Fruit fly (Drosophila melanogaster) whole organism, embryonic: ENCODE results near the gene CG10761.

Experiments
- Adf1 ChIP-seq: fragments of 200-800 bp; sonication (Bioruptor generic); IDR thresholded peaks from 2 replicates; pipeline ENCODE4 v1.3.6; 2022; ENCODE audit warnings: missing biosample characterization, missing genetic modification characterization
- Bgb ChIP-seq: fragments of 200-800 bp; sonication (Bioruptor generic); IDR thresholded peaks from 2 replicates; pipeline ENCODE4 v1.3.6; 2022; ENCODE audit warnings: missing biosample characterization, missing genetic modification characterization; ENCODE audit not compliant: partially characterized antibody
- CG10366 ChIP-seq: fragments of 200-800 bp; sonication (Bioruptor generic); IDR thresholded peaks from 2 replicates; pipeline ENCODE4 v1.3.6; 2022; ENCODE audit warnings: missing biosample characterization, missing genetic modification characterization
- CG11560 ChIP-seq: fragments of 200-800 bp; sonication (Bioruptor generic); IDR thresholded peaks from 3 replicates; pipeline ENCODE4 v1.3.6; 2022; ENCODE audit warnings: missing biosample characterization, missing genetic modification characterization
- CG12769 ChIP-seq: fragments of 200-800 bp; sonication (Bioruptor generic); optimal IDR thresholded peaks from 2 replicates; lab custom pipeline; 2019; ENCODE audit warnings: missing biosample characterization, mild to moderate bottlenecking, missing genetic modification characterization, moderate library complexity
- CG13123 ChIP-seq: fragments of 200-800 bp; sonication (Bioruptor generic); optimal IDR thresholded peaks from 2 replicates; lab custom pipeline; 2016; ENCODE audit warnings: missing biosample characterization, missing genetic modification characterization
- CG14667 ChIP-seq: fragments of 200-800 bp; sonication (Bioruptor generic); IDR thresholded peaks from 2 replicates; pipeline ENCODE4 v1.3.6; 2022; ENCODE audit warnings: missing biosample characterization, missing genetic modification characterization
- CG15601 ChIP-seq: fragments of 200-800 bp; sonication (Bioruptor generic); optimal IDR thresholded peaks from 3 replicates; lab custom pipeline; 2019; ENCODE audit warnings: missing biosample characterization, mild to moderate bottlenecking, missing genetic modification characterization, moderate library complexity
- CG15696 ChIP-seq: fragments of 200-800 bp; sonication (Bioruptor generic); optimal IDR thresholded peaks from 2 replicates; lab custom pipeline; 2019; ENCODE audit warnings: missing biosample characterization, mild to moderate bottlenecking, missing genetic modification characterization, moderate library complexity
- CG1602 ChIP-seq: fragments of 200-800 bp; sonication (Bioruptor generic); optimal IDR thresholded peaks from 3 replicates; lab custom pipeline; 2016; ENCODE audit warnings: missing biosample characterization, missing genetic modification characterization
- CG17568 ChIP-seq: fragments of 200-800 bp; sonication (Bioruptor generic); optimal IDR thresholded peaks from 2 replicates; lab custom pipeline; 2018; ENCODE audit warnings: missing biosample characterization, mild to moderate bottlenecking, missing genetic modification characterization, moderate library complexity
- CG2202 ChIP-seq: fragments of 200-800 bp; sonication (Bioruptor generic); optimal IDR thresholded peaks from 2 replicates; lab custom pipeline; 2018; ENCODE audit warnings: missing biosample characterization, mild to moderate bottlenecking, missing genetic modification characterization
- CG2889 ChIP-seq: fragments of 200-800 bp; sonication (Bioruptor generic); IDR thresholded peaks from 3 replicates; pipeline ENCODE4 v1.3.6; 2022; ENCODE audit warnings: missing biosample characterization, missing genetic modification characterization
- CG3281 ChIP-seq: fragments of 200-800 bp; sonication (Bioruptor generic); optimal IDR thresholded peaks from 3 replicates; lab custom pipeline; 2017; ENCODE audit warnings: missing biosample characterization, mild to moderate bottlenecking, missing genetic modification characterization
- CG3847 ChIP-seq: fragments of 200-800 bp; sonication (Bioruptor generic); IDR thresholded peaks from 2 replicates; pipeline ENCODE4 v1.3.6; 2022; ENCODE audit warnings: missing biosample characterization, missing genetic modification characterization
- CG43689 ChIP-seq: fragments of 200-800 bp; sonication (Bioruptor generic); IDR thresholded peaks from 2 replicates; pipeline ENCODE4 v1.3.6; 2022; ENCODE audit warnings: missing biosample characterization, missing genetic modification characterization
- CG9797 ChIP-seq: fragments of 200-800 bp; sonication (Bioruptor generic); optimal IDR thresholded peaks from 3 replicates; lab custom pipeline; 2018; ENCODE audit warnings: missing biosample characterization, mild to moderate bottlenecking, missing genetic modification characterization
- CG9932 ChIP-seq: fragments of 200-800 bp; sonication (Bioruptor generic); IDR thresholded peaks from 2 replicates; pipeline ENCODE4 v1.3.6; 2022; ENCODE audit warnings: missing biosample characterization, missing genetic modification characterization
- CTCF ChIP-seq: fragments of 200-800 bp; sonication (Bioruptor generic); optimal IDR thresholded peaks from 2 replicates; lab custom pipeline; 2017; ENCODE audit warnings: missing biosample characterization, mild to moderate bottlenecking, missing genetic modification characterization, moderate library complexity
- Camta ChIP-seq: fragments of 200-800 bp; sonication (Bioruptor generic); optimal IDR thresholded peaks from 2 replicates; lab custom pipeline; 2016; ENCODE audit warnings: missing biosample characterization, missing genetic modification characterization
- CoRest ChIP-seq: fragments of 200-800 bp; sonication (Bioruptor generic); optimal IDR thresholded peaks from 3 replicates; lab custom pipeline; 2018; ENCODE audit warnings: missing biosample characterization, mild to moderate bottlenecking, missing genetic modification characterization, moderate library complexity
- D19B ChIP-seq: fragments of 200-800 bp; sonication (Bioruptor generic); optimal IDR thresholded peaks from 2 replicates; lab custom pipeline; 2017; ENCODE audit warnings: missing biosample characterization, mild to moderate bottlenecking, missing genetic modification characterization
- Dek ChIP-seq: fragments of 200-800 bp; sonication (Bioruptor generic); optimal IDR thresholded peaks from 3 replicates; lab custom pipeline; 2019; ENCODE audit warnings: missing biosample characterization, mild to moderate bottlenecking, missing genetic modification characterization, moderate library complexity
- Dfd ChIP-seq, 2 experiments: fragments of >200 bp; optimal IDR thresholded peaks; 2 replicates each; lab custom pipeline; 2017; ENCODE audit warnings: missing biosample characterization in 2 of 2, missing genetic modification characterization in 2 of 2
- Doc3 ChIP-seq: fragments of 200-800 bp; sonication (Bioruptor generic); IDR thresholded peaks from 3 replicates; pipeline ENCODE4 v1.3.6; 2022; ENCODE audit warnings: missing biosample characterization, missing genetic modification characterization; ENCODE audit not compliant: partially characterized antibody
- Dp ChIP-seq: fragments of 200-800 bp; sonication (Bioruptor generic); optimal IDR thresholded peaks from 2 replicates; lab custom pipeline; 2018; ENCODE audit warnings: missing biosample characterization, mild to moderate bottlenecking, missing genetic modification characterization, moderate library complexity
- ERR ChIP-seq: fragments of 200-800 bp; sonication (Bioruptor generic); optimal IDR thresholded peaks from 2 replicates; lab custom pipeline; 2016; ENCODE audit warnings: missing biosample characterization, missing genetic modification characterization
- H2.0 ChIP-seq: fragments of 200-800 bp; sonication (Bioruptor generic); IDR thresholded peaks from 2 replicates; pipeline ENCODE4 v1.3.6; 2022; ENCODE audit warnings: missing biosample characterization, missing genetic modification characterization
- HHEX ChIP-seq: fragments of 200-800 bp; sonication (Bioruptor generic); optimal IDR thresholded peaks from 3 replicates; lab custom pipeline; 2017; ENCODE audit warnings: missing biosample characterization, mild to moderate bottlenecking, missing genetic modification characterization, missing genetic modification reagents
- Sox100B ChIP-seq: fragments of 200-800 bp; sonication (Bioruptor generic); optimal IDR thresholded peaks from 3 replicates; lab custom pipeline; 2018; ENCODE audit warnings: missing biosample characterization, mild to moderate bottlenecking, missing genetic modification characterization
- Tbp ChIP-seq: fragments of >200 bp; optimal IDR thresholded peaks from 2 replicates; lab custom pipeline; 2018; ENCODE audit warnings: missing biosample characterization, missing genetic modification characterization
- Trl ChIP-seq, 3 experiments: fragments of >200 bp in 2 of 3; fragments of 200-800 bp in 1 of 3; sonication (Bioruptor generic) in 1 of 3; optimal IDR thresholded peaks; 2 replicates in 1 of 3; 3 replicates in 2 of 3; lab custom pipeline; 2016 to 2017; ENCODE audit warnings: missing biosample characterization in 1 of 3, missing genetic modification characterization in 1 of 3
- ab ChIP-seq: fragments of 200-800 bp; sonication (Bioruptor generic); optimal IDR thresholded peaks from 2 replicates; lab custom pipeline; 2016; ENCODE audit warnings: missing biosample characterization, missing genetic modification characterization
- ara ChIP-seq: fragments of 200-800 bp; sonication (Bioruptor generic); IDR thresholded peaks from 2 replicates; pipeline ENCODE4 v1.3.6; 2022; ENCODE audit warnings: missing biosample characterization, missing genetic modification characterization
- ato ChIP-seq: fragments of 200-800 bp; sonication (Bioruptor generic); IDR thresholded peaks from 2 replicates; pipeline ENCODE4 v1.3.6; 2022; ENCODE audit warnings: missing biosample characterization, missing genetic modification characterization; ENCODE audit not compliant: partially characterized antibody
- bbx ChIP-seq: fragments of 200-800 bp; sonication (Bioruptor generic); IDR thresholded peaks from 2 replicates; pipeline ENCODE4 v1.3.6; 2022; ENCODE audit warnings: missing biosample characterization, missing genetic modification characterization; ENCODE audit not compliant: partially characterized antibody
- chm ChIP-seq: fragments of 200-800 bp; sonication (Bioruptor generic); IDR thresholded peaks from 2 replicates; pipeline ENCODE4 v1.3.6; 2022; ENCODE audit warnings: missing biosample characterization, missing genetic modification characterization
- crol ChIP-seq: fragments of 200-800 bp; sonication (Bioruptor generic); IDR thresholded peaks from 2 replicates; pipeline ENCODE4 v1.3.6; 2022; ENCODE audit warnings: missing biosample characterization, missing genetic modification characterization
- cwo ChIP-seq: fragments of 200-800 bp; sonication (Bioruptor generic); optimal IDR thresholded peaks from 3 replicates; lab custom pipeline; 2017; ENCODE audit warnings: missing biosample characterization, missing genetic modification characterization, mild to moderate bottlenecking, moderate library complexity, missing genetic modification reagents
- insv ChIP-seq, 2 experiments: fragments of 200-800 bp; sonication (Bioruptor generic); optimal IDR thresholded peaks; 3 replicates each; lab custom pipeline; 2016 to 2018; ENCODE audit warnings: missing biosample characterization in 2 of 2, missing genetic modification characterization in 2 of 2
- kah ChIP-seq: fragments of 200-800 bp; sonication (Bioruptor generic); optimal IDR thresholded peaks from 2 replicates; lab custom pipeline; 2018; ENCODE audit warnings: missing biosample characterization, mild to moderate bottlenecking, missing genetic modification characterization
- maf-S ChIP-seq: fragments of 200-800 bp; sonication (Bioruptor generic); optimal IDR thresholded peaks from 2 replicates; lab custom pipeline; 2016; ENCODE audit warnings: missing biosample characterization, missing genetic modification characterization
- otp ChIP-seq: fragments of 200-800 bp; sonication (Bioruptor generic); IDR thresholded peaks from 3 replicates; pipeline ENCODE4, ENCODE4 v1.3.6; 2022; ENCODE audit warnings: missing biosample characterization, missing genetic modification characterization
- pfk ChIP-seq: fragments of 200-800 bp; sonication (Bioruptor generic); optimal IDR thresholded peaks from 2 replicates; lab custom pipeline; 2018; ENCODE audit warnings: missing biosample characterization, mild to moderate bottlenecking, missing genetic modification characterization, moderate library complexity
- pita ChIP-seq: fragments of 200-800 bp; sonication (Bioruptor generic); optimal IDR thresholded peaks from 2 replicates; lab custom pipeline; 2017; ENCODE audit warnings: missing biosample characterization, mild to moderate bottlenecking, missing genetic modification characterization
- slbo ChIP-seq: fragments of 200-800 bp; sonication (Bioruptor generic); IDR thresholded peaks from 2 replicates; pipeline ENCODE4 v1.3.6; 2022; ENCODE audit warnings: missing biosample characterization, missing genetic modification characterization
- slou ChIP-seq: fragments of 200-800 bp; sonication (Bioruptor generic); optimal IDR thresholded peaks from 3 replicates; lab custom pipeline; 2016; ENCODE audit warnings: missing biosample characterization, missing genetic modification characterization
- stwl ChIP-seq: fragments of 200-800 bp; sonication (Bioruptor generic); optimal IDR thresholded peaks from 3 replicates; lab custom pipeline; 2018; ENCODE audit warnings: missing biosample characterization, mild to moderate bottlenecking, missing genetic modification characterization, moderate library complexity
- twi ChIP-seq: fragments of 200-800 bp; optimal IDR thresholded peaks from 2 replicates; lab custom pipeline; 2019; ENCODE audit warnings: missing biosample characterization, mild to moderate bottlenecking, missing genetic modification characterization, moderate library complexity
- vnd ChIP-seq: fragments of 200-800 bp; sonication (Bioruptor generic); IDR thresholded peaks from 3 replicates; pipeline ENCODE4 v1.3.6; 2022; ENCODE audit warnings: missing biosample characterization, missing genetic modification characterization; ENCODE audit not compliant: partially characterized antibody

Gene CG10761

DNA sequence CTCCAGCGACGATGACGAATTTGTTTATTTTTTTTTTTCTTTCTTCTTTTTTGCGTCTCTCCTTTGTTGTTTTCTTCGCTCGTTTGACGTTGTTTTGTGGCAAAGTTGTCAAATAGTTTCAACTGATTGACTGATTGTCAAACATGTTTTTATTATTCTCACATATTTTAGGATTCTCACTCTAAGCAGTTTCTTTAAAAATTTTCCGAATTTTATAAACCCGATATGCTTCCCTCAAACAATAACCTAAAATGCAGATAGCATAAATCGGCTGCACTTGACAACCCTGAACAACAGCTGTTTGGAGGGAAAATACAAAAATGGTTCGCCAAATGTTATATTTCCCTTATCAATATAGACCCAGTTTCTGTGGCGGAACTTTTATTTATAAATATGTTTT lies 19.1 kb downstream of the CG10761 start, which contains the start of gene CG17982 (continued):
- peak; percentile 64 for TF ChIP-seq kah (GFP tag; lab: Kevin White, UChicago)
- TF ChIP-seq pita (GFP tag; lab: Kevin White, UChicago) = no peak
- peak; percentile 44 for TF ChIP-seq CG14667 (GFP tag; lab: Robert Waterston, UW)
- peak; percentile 76 for TF ChIP-seq CG10366 (GFP tag; lab: Robert Waterston, UW)
- TF ChIP-seq Sox100B (GFP tag; lab: Kevin White, UChicago) = no peak
- TF ChIP-seq Trl (optimal IDR thresholded peaks at IDR 0.05; lab: Kevin White, UChicago) = no peak
- TF ChIP-seq Trl (GFP tag; optimal IDR thresholded peaks at IDR 0.05; lab: Kevin White, UChicago) = peak; percentile 91
- TF ChIP-seq H2.0 (GFP tag; lab: Robert Waterston, UW) = peak; percentile 79
- TF ChIP-seq Dek (tag; lab: Kevin White, UChicago) = peak; percentile 79
- no peak for TF ChIP-seq vnd (GFP tag; lab: Robert Waterston, UW)
- peak; percentile 66 for TF ChIP-seq twi (tag; lab: Kevin White, UChicago)
- peak; percentile 70 for TF ChIP-seq ERR
- peak; percentile 80 for TF ChIP-seq maf-S (GFP tag; lab: Kevin White, UChicago)
- peak; percentile 72 for TF ChIP-seq Dp (GFP tag; lab: Kevin White, UChicago)
- TF ChIP-seq crol = no peak
- TF ChIP-seq CG11560 (tag; lab: Robert Waterston, UW) = peak; percentile 37; the same call in 1 of the 3 replicates
- TF ChIP-seq CG12769 (tag; lab: Kevin White, UChicago) = no peak
- TF ChIP-seq HHEX = peak; percentile 76
- peak in 1 of 2 experiments; percentile 61 for TF ChIP-seq insv (GFP tag; optimal IDR thresholded peaks at IDR 0.05; lab: Kevin White, UChicago)
- peak; percentile 88 for TF ChIP-seq slbo (GFP tag; lab: Robert Waterston, UW)
- peak; percentile 77 for TF ChIP-seq CG15696 (tag; lab: Kevin White, UChicago)
- TF ChIP-seq pfk (GFP tag; lab: Kevin White, UChicago) = peak; percentile 27
- no peak for TF ChIP-seq D19B (GFP tag; lab: Kevin White, UChicago)
- no peak for TF ChIP-seq ato (GFP tag; lab: Robert Waterston, UW)
- peak; percentile 82 for TF ChIP-seq CG15601 (tag; lab: Kevin White, UChicago)
- peak; percentile 66; the same call in 1 of the 2 replicates for TF ChIP-seq chm
- TF ChIP-seq CG2889 = peak; percentile 67; the same call in 2 of the 3 replicates
- no peak for TF ChIP-seq Bgb (GFP tag; lab: Robert Waterston, UW)
- TF ChIP-seq Camta = peak; percentile 78
- TF ChIP-seq ara = peak; percentile 70
- peak; percentile 18 for TF ChIP-seq ab (GFP tag; lab: Kevin White, UChicago)
- TF ChIP-seq Tbp (GFP tag; lab: Kevin White, UChicago) = no peak
- TF ChIP-seq CG9797 (GFP tag; lab: Kevin White, UChicago) = no peak
- no peak for TF ChIP-seq CG17568 (GFP tag; lab: Kevin White, UChicago)
- TF ChIP-seq Adf1 (GFP tag; lab: Robert Waterston, UW) = 0 out of 2 replicates have a peak, but pooled peaks have one; percentile 31
- peak; percentile 68 for TF ChIP-seq CG1602
- no peak for TF ChIP-seq Dfd (GFP tag; optimal IDR thresholded peaks at IDR 0.05; lab: Kevin White, UChicago)
- TF ChIP-seq otp (GFP tag; lab: Robert Waterston, UW) = peak; percentile 69; the same call in 2 of the 3 replicates
- TF ChIP-seq CG2202 (tag; lab: Kevin White, UChicago) = peak; percentile 71
- peak; percentile 86 for TF ChIP-seq CoRest
- TF ChIP-seq CG3847 (GFP tag; lab: Robert Waterston, UW) = peak; percentile 81
- TF ChIP-seq CTCF = peak; percentile 17
- TF ChIP-seq bbx (GFP tag; lab: Robert Waterston, UW) = peak; percentile 10; the same call in 1 of the 2 replicates
- TF ChIP-seq cwo (GFP tag; lab: Kevin White, UChicago) = peak; percentile 71
- TF ChIP-seq slou = peak; percentile 43
- no peak for TF ChIP-seq Doc3 (GFP tag; lab: Robert Waterston, UW)
- peak; percentile 69 for TF ChIP-seq stwl (tag; lab: Kevin White, UChicago)
- peak; percentile 83 for TF ChIP-seq CG9932 (GFP tag; lab: Robert Waterston, UW)
- peak; percentile 77 for TF ChIP-seq CG13123 (GFP tag; lab: Kevin White, UChicago)
- peak; percentile 82 for TF ChIP-seq CG3281 (GFP tag; lab: Kevin White, UChicago)
- TF ChIP-seq CG43689 (GFP tag; lab: Robert Waterston, UW) = peak; percentile 18; the same call in 1 of the 2 replicates
